Worm (Caenorhabditis elegans): ENCODE results near the gene ulp-1.

ce11 chrIII:5199577-5199976, 30.0 kb upstream of the ulp-1 start, which contains the start of gene emb-8:
- no peak for TF ChIP-seq tbx-2 (tag; optimal IDR thresholded peaks at IDR 0.05)
- TF ChIP-seq lim-6 (tag; optimal IDR thresholded peaks at IDR 0.05) = no peak
- TF ChIP-seq hlh-15 (tag; optimal IDR thresholded peaks at IDR 0.05) = no peak
- no peak for TF ChIP-seq pag-3 (tag; optimal IDR thresholded peaks at IDR 0.05; ENCODE audit: borderline replicate concordance)

Data from whole organism, late embryonic.